Worm (Caenorhabditis elegans): ENCODE results near the gene T22C8.4.

The T22C8.4 gene

ce11 chrII:8607662-8608061, 15.6 kb downstream of the T22C8.4 start, which contains the start of gene F28C6.10:
Gene F28C6.10, plus strand, starts transcription at chrII:8607962.
- TF ChIP-seq tbx-2 (tag; optimal IDR thresholded peaks at IDR 0.05) = no peak
- TF ChIP-seq egl-13 (tag; optimal IDR thresholded peaks at IDR 0.05) = no peak
- no peak for TF ChIP-seq nhr-77 (tag; optimal IDR thresholded peaks at IDR 0.05)
- TF ChIP-seq C04F5.9 (tag; optimal IDR thresholded peaks at IDR 0.05) = no peak
- TF ChIP-seq nhr-237 (tag; optimal IDR thresholded peaks at IDR 0.05) = no peak

- TF ChIP-seq zip-4 (GFP tag; optimal IDR thresholded peaks at IDR 0.05) (no peak), ceh-82 (tag; optimal IDR thresholded peaks at IDR 0.05) (no peak), mef-2 (tag; optimal IDR thresholded peaks at IDR 0.05) (no peak), nhr-47 (tag; optimal IDR thresholded peaks at IDR 0.05) (no peak), C16A3.4 (tag; optimal IDR thresholded peaks at IDR 0.05) (no peak), irx-1 (tag; optimal IDR thresholded peaks at IDR 0.05) (no peak), hpl-2 (GFP tag; optimal IDR thresholded peaks at IDR 0.05) (no peak), fkh-4 (tag; optimal IDR thresholded peaks at IDR 0.05; ENCODE audit: borderline replicate concordance) (no peak)
Observed at ce11 chrII:8606549-8606948, 16.7 kb downstream of the T22C8.4 start, which contains the start of gene F28C6.8. Gene F28C6.8, plus strand, starts transcription at chrII:8606849.

ce11 chrII:8603567-8604359, 19.5 kb downstream of the T22C8.4 start, which contains the start of gene suf-1:
Gene suf-1, plus strand, starts transcription at chrII:8603846.
- TF ChIP-seq ama-1 (optimal IDR thresholded peaks at IDR 0.05) = peak; percentile 78
- 0 out of 2 replicates have a peak, but pooled peaks have one; percentile 18 for TF ChIP-seq nhr-19 (GFP tag; conservative IDR thresholded peaks at IDR 0.05)
- peak in 1 of 6 experiments; percentile 2 for TF ChIP-seq elt-3 (tag; optimal IDR thresholded peaks at IDR 0.05)
- TF ChIP-seq nhr-47 (tag; optimal IDR thresholded peaks at IDR 0.05) = peak; percentile 39
- peak; percentile 43 to 85 for TF ChIP-seq lsy-2 (tag; optimal IDR thresholded peaks at IDR 0.05)
- peak; percentile 45 for TF ChIP-seq nhr-71 (tag; optimal IDR thresholded peaks at IDR 0.05)
- peak; percentile 42 for TF ChIP-seq nhr-90 (tag; optimal IDR thresholded peaks at IDR 0.05; ENCODE audit: poor library complexity)
- no peak for TF ChIP-seq Y116A8C.19 (tag; optimal IDR thresholded peaks at IDR 0.05; ENCODE audit: borderline replicate concordance)
- no peak for TF ChIP-seq sptf-1 (tag; optimal IDR thresholded peaks at IDR 0.05)
- TF ChIP-seq nhr-20 (tag; optimal IDR thresholded peaks at IDR 0.05) = peak; percentile 30
- peak; percentile 42 for TF ChIP-seq snu-23 (GFP tag; optimal IDR thresholded peaks at IDR 0.05)
- 0 out of 2 replicates have a peak, but pooled peaks have one; percentile 25 for TF ChIP-seq grh-1 (GFP tag; IDR thresholded peaks at IDR 0.05)
- peak; percentile 0 for TF ChIP-seq fos-1 (tag; optimal IDR thresholded peaks at IDR 0.05)
- TF ChIP-seq rnt-1 (tag; optimal IDR thresholded peaks at IDR 0.05) = peak; percentile 46
- peak in 2 of 3 experiments; percentile 22 to 44 for TF ChIP-seq dpl-1 (GFP tag; optimal IDR thresholded peaks at IDR 0.05)
- TF ChIP-seq dsc-1 (tag; optimal IDR thresholded peaks at IDR 0.05) = peak; percentile 14
- peak; percentile 78 for TF ChIP-seq F16B12.6 (tag; optimal IDR thresholded peaks at IDR 0.05)
- TF ChIP-seq efl-1 (optimal IDR thresholded peaks at IDR 0.05) = peak; percentile 50 to 51
- TF ChIP-seq efl-1 (GFP tag; optimal IDR thresholded peaks at IDR 0.05 in 1 of 2) = peak; percentile 42 to 92
- peak; percentile 35 for TF ChIP-seq blmp-1 (tag; optimal IDR thresholded peaks at IDR 0.05)
- no peak for TF ChIP-seq C16A3.4 (tag; optimal IDR thresholded peaks at IDR 0.05)
- TF ChIP-seq sup-37 (GFP tag; optimal IDR thresholded peaks at IDR 0.05) = no peak
- no peak for TF ChIP-seq zip-4 (GFP tag; optimal IDR thresholded peaks at IDR 0.05)
- TF ChIP-seq lin-35 (GFP tag; optimal IDR thresholded peaks at IDR 0.05) = peak; percentile 1 to 47
- TF ChIP-seq swsn-7 (tag; optimal IDR thresholded peaks at IDR 0.05) = peak; percentile 36

ce11 chrII:8602337-8602944, 20.9 kb downstream of the T22C8.4 start, which contains the start of the genes cpf-1 and rpl-26:
Gene cpf-1, minus strand, starts transcription at chrII:8602440.
Gene rpl-26, plus strand, starts transcription at chrII:8602785.
- TF ChIP-seq nhr-77 (tag; optimal IDR thresholded peaks at IDR 0.05) = peak; percentile 37
- peak; percentile 70 to 81 for TF ChIP-seq lin-35 (GFP tag; optimal IDR thresholded peaks at IDR 0.05)
- peak; percentile 65 to 78 (median 67) for TF ChIP-seq dpl-1 (GFP tag; optimal IDR thresholded peaks at IDR 0.05)
- TF ChIP-seq elt-3 (tag; optimal IDR thresholded peaks at IDR 0.05) = peak in 1 of 6 experiments; percentile 84
- peak; percentile 73 for TF ChIP-seq F16B12.6 (tag; optimal IDR thresholded peaks at IDR 0.05)
- TF ChIP-seq lin-13 (GFP tag; optimal IDR thresholded peaks at IDR 0.05) = peak; percentile 12
- TF ChIP-seq fkh-10 (GFP tag; optimal IDR thresholded peaks at IDR 0.05) = no peak
- TF ChIP-seq sup-37 (GFP tag; optimal IDR thresholded peaks at IDR 0.05) = no peak
- peak; percentile 61 for TF ChIP-seq C16A3.4 (tag; optimal IDR thresholded peaks at IDR 0.05)
- TF ChIP-seq nhr-84 (tag; optimal IDR thresholded peaks at IDR 0.05) = no peak
- no peak for TF ChIP-seq hlh-4 (tag; optimal IDR thresholded peaks at IDR 0.05)
- TF ChIP-seq mab-9 (GFP tag; IDR thresholded peaks at IDR 0.05) = no peak
- no peak for TF ChIP-seq vab-15 (tag; optimal IDR thresholded peaks at IDR 0.05)
- no peak for TF ChIP-seq egl-27 (tag; optimal IDR thresholded peaks at IDR 0.05)
- TF ChIP-seq xbp-1 (tag; optimal IDR thresholded peaks at IDR 0.05) = peak; percentile 48
- TF ChIP-seq mdl-1 (tag; optimal IDR thresholded peaks at IDR 0.05) = peak in 1 of 2 experiments; percentile 39
- no peak for TF ChIP-seq unc-62 (GFP tag; optimal IDR thresholded peaks at IDR 0.05)

Data from whole organism, L1 larva.